Fruit fly (Drosophila melanogaster) whole organism, wandering third instar larva: ENCODE data around the gene CG3199.

Experiments used
- Abd-B ChIP-seq: fragments of >200 bp; optimal IDR thresholded peaks from 2 replicates; lab custom pipeline; 2017; ENCODE audit warnings: missing biosample characterization, missing genetic modification characterization
- CG32264 ChIP-seq: fragments of 200-800 bp; sonication (Bioruptor generic); optimal IDR thresholded peaks from 2 replicates; lab custom pipeline; 2016; ENCODE audit warnings: missing biosample characterization, missing genetic modification characterization
- CG9705 ChIP-seq: fragments of 200-800 bp; sonication (Bioruptor generic); optimal IDR thresholded peaks from 2 replicates; lab custom pipeline; 2018; ENCODE audit warnings: missing biosample characterization, mild to moderate bottlenecking, missing genetic modification characterization
- CrebA ChIP-seq: fragments of 200-800 bp; sonication (Bioruptor generic); optimal IDR thresholded peaks from 2 replicates; lab custom pipeline; 2016; ENCODE audit warnings: missing biosample characterization, mild to moderate bottlenecking, missing genetic modification characterization, borderline replicate concordance
- Dfd ChIP-seq: fragments of >200 bp; optimal IDR thresholded peaks from 2 replicates; lab custom pipeline; 2017; ENCODE audit warnings: missing biosample characterization, missing genetic modification characterization
- Dif ChIP-seq: fragments of 200-275, 200-300 bp; sonication (Bioruptor generic); optimal IDR thresholded peaks from 2 replicates; lab custom pipeline; 2018; ENCODE audit warnings: missing biosample characterization, missing genetic modification characterization; ENCODE audit not compliant: partially characterized antibody
- GATAd ChIP-seq: sonication (Bioruptor generic); optimal IDR thresholded peaks from 2 replicates; lab custom pipeline; 2016; ENCODE audit warnings: missing biosample characterization, missing genetic modification characterization
- HLH106 ChIP-seq: fragments of 200-800 bp; optimal IDR thresholded peaks from 3 replicates; lab custom pipeline; 2019; ENCODE audit warnings: missing biosample characterization, mild to moderate bottlenecking, missing genetic modification characterization, moderate library complexity
- Hnf4 ChIP-seq: fragments of 200-800 bp; sonication (Bioruptor generic); optimal IDR thresholded peaks from 2 replicates; lab custom pipeline; 2016; ENCODE audit warnings: missing biosample characterization, mild to moderate bottlenecking, missing genetic modification characterization
- Hr78 ChIP-seq: fragments of >200 bp; optimal IDR thresholded peaks from 2 replicates; lab custom pipeline; 2017; ENCODE audit warnings: missing biosample characterization, missing genetic modification characterization
- Hr83 ChIP-seq: fragments of 200-300 bp; sonication (Bioruptor generic); optimal IDR thresholded peaks from 2 replicates; lab custom pipeline; 2016; ENCODE audit warnings: missing biosample characterization, mild to moderate bottlenecking, missing genetic modification characterization, moderate library complexity; ENCODE audit not compliant: poor library complexity, severe bottlenecking
- Jra ChIP-seq: sonication (Bioruptor generic); optimal IDR thresholded peaks from 2 replicates; lab custom pipeline; 2016; ENCODE audit warnings: missing biosample characterization, missing genetic modification characterization
- Mio ChIP-seq: sonication (Bioruptor generic); optimal IDR thresholded peaks from 2 replicates; lab custom pipeline; 2016; ENCODE audit warnings: missing biosample characterization, missing genetic modification characterization
- Myc ChIP-seq: fragments of >200 bp; optimal IDR thresholded peaks from 2 replicates; lab custom pipeline; 2017
- N ChIP-seq: fragments of >200 bp; optimal IDR thresholded peaks from 2 replicates; lab custom pipeline; 2018; ENCODE audit warnings: missing biosample characterization, missing external identifiers, missing genetic modification characterization
- OdsH ChIP-seq: fragments of 200-800 bp; sonication (Bioruptor generic); optimal IDR thresholded peaks from 2 replicates; lab custom pipeline; 2016; ENCODE audit warnings: missing biosample characterization, mild to moderate bottlenecking, missing genetic modification characterization
- Rel ChIP-seq, 2 experiments: fragments of 200-800 bp; sonication (Bioruptor generic) in 1 of 2; optimal IDR thresholded peaks; 2 replicates in 1 of 2; 3 replicates in 1 of 2; lab custom pipeline; 2016 to 2019; ENCODE audit warnings: mild to moderate bottlenecking in 2 of 2, missing biosample characterization in 2 of 2, missing genetic modification characterization in 2 of 2, moderate library complexity in 1 of 2
- Sp1 ChIP-seq: fragments of 200-800 bp; sonication (Bioruptor generic); optimal IDR thresholded peaks from 3 replicates; lab custom pipeline; 2019; ENCODE audit warnings: missing biosample characterization, mild to moderate bottlenecking, missing genetic modification characterization, moderate library complexity
- Vsx2 ChIP-seq: fragments of 200-300, 225-300 bp; sonication (Bioruptor generic); optimal IDR thresholded peaks from 2 replicates; lab custom pipeline; 2018; ENCODE audit warnings: missing biosample characterization, missing genetic modification characterization; ENCODE audit not compliant: partially characterized antibody
- br ChIP-seq: fragments of 200-800 bp; sonication (Bioruptor generic); optimal IDR thresholded peaks from 2 replicates; lab custom pipeline; 2016; ENCODE audit warnings: missing biosample characterization, missing genetic modification characterization
- brk ChIP-seq: fragments of 200-800 bp; sonication (Bioruptor generic); optimal IDR thresholded peaks from 2 replicates; lab custom pipeline; 2016; ENCODE audit warnings: missing biosample characterization, mild to moderate bottlenecking, missing genetic modification characterization
- dl ChIP-seq, 2 experiments: fragments of 175-275, 200-275 bp in 1 of 2; fragments of 200-275 bp in 1 of 2; sonication (Bioruptor generic); optimal IDR thresholded peaks; lab custom pipeline; 2018; ENCODE audit warnings: mild to moderate bottlenecking in 2 of 2, missing biosample characterization in 2 of 2, missing genetic modification characterization in 2 of 2, moderate library complexity in 2 of 2; ENCODE audit not compliant: partially characterized antibody in 2 of 2, insufficient read depth in 1 of 2
- dmrt93B ChIP-seq: fragments of 200-800 bp; sonication (Bioruptor generic); optimal IDR thresholded peaks from 2 replicates; lab custom pipeline; 2018; ENCODE audit warnings: missing biosample characterization, mild to moderate bottlenecking, missing genetic modification characterization
- dsf ChIP-seq: sonication (Bioruptor generic); optimal IDR thresholded peaks from 2 replicates; lab custom pipeline; 2016; ENCODE audit warnings: missing biosample characterization, missing genetic modification characterization, borderline replicate concordance
- ey ChIP-seq: fragments of 200-800 bp; sonication (Bioruptor generic); optimal IDR thresholded peaks from 2 replicates; lab custom pipeline; 2016; ENCODE audit warnings: missing biosample characterization, missing genetic modification characterization
- foxo ChIP-seq, 2 experiments: fragments of 200-800 bp; sonication (Bioruptor generic); optimal IDR thresholded peaks; 2 replicates in 1 of 2; 3 replicates in 1 of 2; lab custom pipeline; 2016 to 2017; ENCODE audit warnings: missing biosample characterization in 2 of 2, missing genetic modification characterization in 2 of 2
- fru ChIP-seq: fragments of 200-800 bp; sonication (Bioruptor generic); optimal IDR thresholded peaks from 3 replicates; lab custom pipeline; 2016; ENCODE audit warnings: missing biosample characterization, mild to moderate bottlenecking, missing genetic modification characterization
- h ChIP-seq: fragments of 200-800 bp; sonication (Bioruptor generic); optimal IDR thresholded peaks from 3 replicates; lab custom pipeline; 2016; ENCODE audit warnings: missing biosample characterization, mild to moderate bottlenecking, missing genetic modification characterization
- jim ChIP-seq: fragments of 175-275, 200-325 bp; sonication (Bioruptor generic); optimal IDR thresholded peaks from 2 replicates; lab custom pipeline; 2016; ENCODE audit warnings: missing biosample characterization, mild to moderate bottlenecking, missing genetic modification characterization
- lola ChIP-seq: fragments of >200 bp; optimal IDR thresholded peaks from 2 replicates; lab custom pipeline; 2017; ENCODE audit warnings: missing biosample characterization, missing genetic modification characterization
- pan ChIP-seq: fragments of >200 bp; optimal IDR thresholded peaks from 2 replicates; lab custom pipeline; 2017
- psq ChIP-seq: fragments of 200-800 bp; sonication (Bioruptor generic); optimal IDR thresholded peaks from 3 replicates; lab custom pipeline; 2017; ENCODE audit warnings: missing biosample characterization, mild to moderate bottlenecking, missing genetic modification characterization, moderate library complexity
- rgr ChIP-seq: fragments of 200-800 bp; sonication (Bioruptor generic); optimal IDR thresholded peaks from 3 replicates; lab custom pipeline; 2016; ENCODE audit warnings: missing biosample characterization, mild to moderate bottlenecking, missing genetic modification characterization
- sage ChIP-seq: fragments of 200-800 bp; sonication (Bioruptor generic); optimal IDR thresholded peaks from 2 replicates; lab custom pipeline; 2016; ENCODE audit warnings: missing biosample characterization, mild to moderate bottlenecking, missing genetic modification characterization
- sv ChIP-seq: fragments of 200-800 bp; sonication (Bioruptor generic); optimal IDR thresholded peaks from 3 replicates; lab custom pipeline; 2016; ENCODE audit warnings: missing biosample characterization, missing genetic modification characterization
- tai ChIP-seq: sonication (Bioruptor generic); optimal IDR thresholded peaks from 2 replicates; lab custom pipeline; 2016; ENCODE audit warnings: missing biosample characterization, missing genetic modification characterization
- usp ChIP-seq: fragments of >200 bp; optimal IDR thresholded peaks from 2 replicates; lab custom pipeline; 2017; ENCODE audit warnings: missing biosample characterization, missing genetic modification characterization
- woc ChIP-seq: sonication (Bioruptor generic); optimal IDR thresholded peaks from 2 replicates; lab custom pipeline; 2016; ENCODE audit warnings: missing biosample characterization, mild to moderate bottlenecking, missing genetic modification characterization

The CG3199 gene

DNA sequence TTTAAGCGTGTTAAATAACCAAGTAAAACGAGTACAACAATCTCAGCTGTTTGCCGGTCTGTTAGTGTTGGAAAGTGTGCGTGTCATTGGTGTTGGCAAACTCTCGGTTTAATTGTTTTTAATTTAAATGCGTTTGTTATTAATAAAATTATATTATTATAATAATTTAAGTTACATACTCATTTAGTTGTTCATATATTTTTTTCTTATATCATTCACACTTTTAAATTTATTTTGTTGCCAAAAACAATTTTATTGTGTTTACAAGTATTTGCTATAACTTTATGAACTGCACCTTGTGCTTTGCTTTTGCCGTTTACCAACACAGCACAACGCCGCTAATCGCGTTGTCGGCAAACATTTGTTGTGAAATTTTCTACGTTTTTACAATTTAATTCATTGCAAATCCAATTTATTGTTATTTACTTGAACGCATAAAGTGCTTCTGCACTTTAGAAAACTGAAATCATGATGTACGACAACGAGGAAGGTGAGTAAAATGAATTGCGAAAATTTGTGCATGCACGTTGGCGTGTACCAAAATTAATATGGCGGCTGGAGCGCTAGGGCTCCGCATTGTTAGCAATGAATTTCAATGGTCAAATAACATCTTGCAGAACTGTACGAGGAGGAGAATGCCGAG is 36.9 kb upstream of the CG3199 start, which contains the start of the genes 140up and Polr2B:
Gene 140up, minus strand, starts transcription at position 70 of the 643 bp plus-strand sequence.
Gene Polr2B, plus strand, starts transcription at position 313 of the 643 bp plus-strand sequence.
- peak; percentile 77 for TF ChIP-seq ey (GFP tag; lab: Kevin White, UChicago)
- peak in 1 of 2 experiments; percentile 95 for TF ChIP-seq foxo (GFP tag; optimal IDR thresholded peaks at IDR 0.05; lab: Kevin White, UChicago)
- peak; percentile 80 for TF ChIP-seq sv (GFP tag; lab: Kevin White, UChicago)
- TF ChIP-seq CG32264 (GFP tag; lab: Kevin White, UChicago), result peak; percentile 5
- TF ChIP-seq woc (GFP tag; lab: Kevin White, UChicago), result peak; percentile 66
- peak; percentile 88 for TF ChIP-seq h (GFP tag; lab: Kevin White, UChicago)
- peak; percentile 89 for TF ChIP-seq brk (GFP tag; lab: Kevin White, UChicago)
- no peak for TF ChIP-seq Dif
- peak; percentile 96 for TF ChIP-seq HLH106 (tag; lab: Kevin White, UChicago)
- peak; percentile 67 for TF ChIP-seq sage (GFP tag; lab: Kevin White, UChicago)
- TF ChIP-seq pan (lab: Kevin White, UChicago), result no peak
- TF ChIP-seq fru (GFP tag; lab: Kevin White, UChicago), result peak; percentile 86
- no peak for TF ChIP-seq tai (GFP tag; lab: Kevin White, UChicago)
- peak; percentile 95 for TF ChIP-seq rgr (GFP tag; lab: Kevin White, UChicago)
- TF ChIP-seq OdsH (GFP tag; lab: Kevin White, UChicago), result peak; percentile 93
- no peak for TF ChIP-seq Abd-B
- TF ChIP-seq psq, result peak; percentile 93
- no peak for TF ChIP-seq Hr78 (GFP tag; lab: Kevin White, UChicago)
- no peak for TF ChIP-seq usp (GFP tag; lab: Kevin White, UChicago)
- peak; percentile 64 for TF ChIP-seq GATAd (GFP tag; lab: Kevin White, UChicago)
- peak; percentile 52 for TF ChIP-seq Myc (lab: Kevin White, UChicago)
- TF ChIP-seq Hnf4, result peak; percentile 94
- no peak for TF ChIP-seq Mio (GFP tag; lab: Kevin White, UChicago)
- TF ChIP-seq N, result no peak
- peak; percentile 55 for TF ChIP-seq Hr83 (GFP tag; lab: Kevin White, UChicago)
- peak; percentile 77 for TF ChIP-seq br (GFP tag; lab: Kevin White, UChicago)
- no peak for TF ChIP-seq Dfd (GFP tag; lab: Kevin White, UChicago)
- peak; percentile 92 for TF ChIP-seq dmrt93B
- TF ChIP-seq jim (GFP tag; lab: Kevin White, UChicago), result peak; percentile 6
- TF ChIP-seq CG9705 (GFP tag; lab: Kevin White, UChicago), result peak; percentile 89
- no peak for TF ChIP-seq CrebA (GFP tag; lab: Kevin White, UChicago)
- TF ChIP-seq Jra (GFP tag; lab: Kevin White, UChicago), result peak; percentile 86
- peak; percentile 25 for TF ChIP-seq Rel (GFP tag; optimal IDR thresholded peaks at IDR 0.05; lab: Kevin White, UChicago)
- TF ChIP-seq Rel (tag; optimal IDR thresholded peaks at IDR 0.05; lab: Kevin White, UChicago), result peak; percentile 66
- no peak for TF ChIP-seq lola (GFP tag; lab: Kevin White, UChicago)
- TF ChIP-seq Vsx2, result no peak
- TF ChIP-seq Sp1, result peak; percentile 91
- no peak for TF ChIP-seq dl (GFP tag; optimal IDR thresholded peaks at IDR 0.05; lab: Kevin White, UChicago; ENCODE audit: insufficient read depth in 1 of 2, partially characterized antibody in 2 of 2)
- peak; percentile 86 for TF ChIP-seq dsf (GFP tag; lab: Kevin White, UChicago)

dm6 chr3R:14131972-14132371 is 30.5 kb upstream of the CG3199 start, which contains the start of gene CG14356:
Gene CG14356, minus strand, starts transcription at chr3R:14132072.
- no peak for TF ChIP-seq dsf (GFP tag; lab: Kevin White, UChicago)
- TF ChIP-seq jim (GFP tag; lab: Kevin White, UChicago), result no peak
